Worm (Caenorhabditis elegans) whole organism, L1 larva: Measurements from ENCODE around the gene osm-3.

Experiments used
- C04F5.9 ChIP-seq: sonication (generic microtip); optimal IDR thresholded peaks from 2 replicates; lab custom pipeline; 2016; ENCODE audit warnings: missing genetic modification characterization, missing compliant biosample characterization
- C16A3.4 ChIP-seq: fragments of 150-350 bp; optimal IDR thresholded peaks from 2 replicates; lab custom pipeline; 2014; ENCODE audit warnings: missing biosample characterization, missing genetic modification characterization
- C34B4.2 ChIP-seq: sonication (generic microtip); optimal IDR thresholded peaks from 2 replicates; lab custom pipeline; 2017; ENCODE audit warnings: mild to moderate bottlenecking, missing genetic modification characterization, missing compliant biosample characterization
- alr-1 ChIP-seq: fragments of 200-800 bp; sonication (Bioruptor generic); optimal IDR thresholded peaks from 2 replicates; lab custom pipeline; 2018; ENCODE audit warnings: borderline replicate concordance, mild to moderate bottlenecking, missing genetic modification characterization, missing compliant biosample characterization
- aly-2 ChIP-seq: fragments of 150-350 bp; optimal IDR thresholded peaks from 2 replicates; lab custom pipeline; 2014; ENCODE audit warnings: missing biosample characterization, missing genetic modification characterization
- blmp-1 ChIP-seq: fragments of 150-350 bp; optimal IDR thresholded peaks from 2 replicates; lab custom pipeline; 2014; ENCODE audit warnings: missing biosample characterization, missing genetic modification characterization
- ceh-63 ChIP-seq: fragments of 200-800 bp; sonication (Bioruptor generic); optimal IDR thresholded peaks from 2 replicates; lab custom pipeline; 2018; ENCODE audit warnings: mild to moderate bottlenecking, missing genetic modification characterization, missing compliant biosample characterization
- ceh-8 ChIP-seq: fragments of 200-800 bp; sonication (Bioruptor generic); optimal IDR thresholded peaks from 2 replicates; lab custom pipeline; 2018; ENCODE audit warnings: mild to moderate bottlenecking, missing genetic modification characterization, moderate library complexity, missing compliant biosample characterization
- ceh-88 ChIP-seq: fragments of 200-800 bp; sonication (Bioruptor generic); IDR thresholded peaks from 2 replicates; pipeline ENCODE4 v1.3.6; 2022; ENCODE audit warnings: missing genetic modification characterization, missing compliant biosample characterization
- ces-1 ChIP-seq: fragments of 150-350 bp; optimal IDR thresholded peaks from 2 replicates; lab custom pipeline; 2014; ENCODE audit warnings: missing biosample characterization, missing genetic modification reagents, missing genetic modification characterization
- dpl-1 ChIP-seq, 3 experiments: fragments of 150-350 bp in 2 of 3; sonication (generic microtip) in 1 of 3; optimal IDR thresholded peaks; 2 replicates each; lab custom pipeline; 2014 to 2017; ENCODE audit warnings: missing biosample characterization in 3 of 3, missing genetic modification characterization in 3 of 3, missing genetic modification reagents in 3 of 3
- dsc-1 ChIP-seq: sonication (generic microtip); optimal IDR thresholded peaks from 2 replicates; lab custom pipeline; 2016; ENCODE audit warnings: mild to moderate bottlenecking, missing genetic modification characterization, missing compliant biosample characterization
- egl-27 ChIP-seq, 2 experiments: fragments of 150-350 bp in 1 of 2; sonication (generic microtip); optimal IDR thresholded peaks; 3 replicates each; lab custom pipeline; 2017 to 2018; ENCODE audit warnings: missing biosample characterization in 2 of 2, missing genetic modification characterization in 2 of 2, missing genetic modification reagents in 2 of 2
- elt-3 ChIP-seq, 6 experiments: fragments of 150-350 bp in 1 of 6; sonication (generic microtip); optimal IDR thresholded peaks; 2 replicates each; lab custom pipeline; 2017 to 2018; ENCODE audit warnings: missing biosample characterization in 6 of 6, missing genetic modification characterization in 6 of 6, inconsistent platforms in 1 of 6
- fkh-10 ChIP-seq: sonication (generic microtip); optimal IDR thresholded peaks from 2 replicates; lab custom pipeline; 2017; ENCODE audit warnings: missing biosample characterization, missing genetic modification reagents, missing genetic modification characterization
- fkh-8 ChIP-seq: sonication (generic microtip); optimal IDR thresholded peaks from 2 replicates; lab custom pipeline; 2016; ENCODE audit warnings: mild to moderate bottlenecking, missing genetic modification characterization, missing compliant biosample characterization
- fos-1 ChIP-seq: fragments of 150-350 bp; optimal IDR thresholded peaks from 2 replicates; lab custom pipeline; 2014; ENCODE audit warnings: missing biosample characterization, missing genetic modification characterization
- hlh-17 ChIP-seq: fragments of 200-800 bp; sonication (Bioruptor generic); optimal IDR thresholded peaks from 2 replicates; lab custom pipeline; 2018; ENCODE audit warnings: missing genetic modification characterization, mild to moderate bottlenecking, missing compliant biosample characterization, moderate library complexity, borderline replicate concordance
- jun-1 ChIP-seq: fragments of 150-350 bp; optimal IDR thresholded peaks from 2 replicates; lab custom pipeline; 2014; ENCODE audit warnings: missing biosample characterization, missing genetic modification reagents, missing genetic modification characterization
- lin-13 ChIP-seq: fragments of 150-350 bp; optimal IDR thresholded peaks from 2 replicates; lab custom pipeline; 2014; ENCODE audit warnings: missing biosample characterization, missing genetic modification reagents, missing genetic modification characterization
- lin-14 ChIP-seq: fragments of 200-800 bp; sonication (Bioruptor generic); optimal IDR thresholded peaks from 2 replicates; lab custom pipeline; 2018; ENCODE audit warnings: mild to moderate bottlenecking, missing genetic modification characterization, moderate library complexity, missing compliant biosample characterization
- mab-9 ChIP-seq: fragments of 200-800 bp; sonication (Bioruptor generic); IDR thresholded peaks from 2 replicates; pipeline ENCODE4 v1.3.6; 2022; ENCODE audit warnings: missing genetic modification reagents, missing genetic modification characterization, missing compliant biosample characterization
- nhr-11 ChIP-seq: fragments of 150-350 bp; optimal IDR thresholded peaks from 2 replicates; lab custom pipeline; 2014; ENCODE audit warnings: missing biosample characterization, missing genetic modification characterization
- nhr-12 ChIP-seq: sonication (generic microtip); optimal IDR thresholded peaks from 2 replicates; lab custom pipeline; 2017; ENCODE audit warnings: missing biosample characterization, missing genetic modification characterization
- nhr-20 ChIP-seq: sonication (generic microtip); optimal IDR thresholded peaks from 2 replicates; lab custom pipeline; 2016; ENCODE audit warnings: mild to moderate bottlenecking, missing genetic modification characterization, missing compliant biosample characterization
- nhr-28 ChIP-seq: fragments of 150-350 bp; optimal IDR thresholded peaks from 2 replicates; lab custom pipeline; 2014; ENCODE audit warnings: missing biosample characterization, missing genetic modification characterization
- nhr-47 ChIP-seq: sonication (generic microtip); optimal IDR thresholded peaks from 2 replicates; lab custom pipeline; 2016; ENCODE audit warnings: mild to moderate bottlenecking, missing genetic modification characterization, moderate library complexity, missing compliant biosample characterization
- nhr-71 ChIP-seq: sonication (generic microtip); optimal IDR thresholded peaks from 2 replicates; lab custom pipeline; 2016; ENCODE audit warnings: mild to moderate bottlenecking, missing genetic modification characterization, moderate library complexity, missing compliant biosample characterization
- nhr-76 ChIP-seq: sonication (generic microtip); optimal IDR thresholded peaks from 2 replicates; lab custom pipeline; 2017; ENCODE audit warnings: missing biosample characterization, missing genetic modification characterization
- nhr-85 ChIP-seq: sonication (generic microtip); peaks from one replicate; lab custom pipeline; 2016; ENCODE audit warnings: missing genetic modification characterization, inconsistent platforms, missing compliant biosample characterization
- pax-3 ChIP-seq: fragments of 200-800 bp; sonication (Bioruptor generic); optimal IDR thresholded peaks from 2 replicates; lab custom pipeline; 2018; ENCODE audit warnings: mild to moderate bottlenecking, missing genetic modification characterization, moderate library complexity, missing compliant biosample characterization
- pqm-1 ChIP-seq: sonication (generic microtip); optimal IDR thresholded peaks from 3 replicates; lab custom pipeline; 2017; ENCODE audit warnings: missing biosample characterization, missing genetic modification characterization
- skn-1 ChIP-seq: fragments of 150-350 bp; optimal IDR thresholded peaks from 2 replicates; lab custom pipeline; 2014; ENCODE audit warnings: missing biosample characterization, missing genetic modification characterization
- snu-23 ChIP-seq: sonication (generic microtip); optimal IDR thresholded peaks from 2 replicates; lab custom pipeline; 2016; ENCODE audit warnings: missing genetic modification characterization, missing compliant biosample characterization
- sup-37 ChIP-seq: fragments of 200-800 bp; sonication (Bioruptor generic); optimal IDR thresholded peaks from 2 replicates; lab custom pipeline; 2018; ENCODE audit warnings: mild to moderate bottlenecking, missing genetic modification characterization, missing compliant biosample characterization
- swsn-7 ChIP-seq: sonication (generic microtip); optimal IDR thresholded peaks from 2 replicates; lab custom pipeline; 2016; ENCODE audit warnings: missing genetic modification characterization, missing compliant biosample characterization
- tbx-2 ChIP-seq: sonication (generic microtip); optimal IDR thresholded peaks from 2 replicates; lab custom pipeline; 2016; ENCODE audit warnings: missing genetic modification characterization, missing compliant biosample characterization
- tlp-1 ChIP-seq: fragments of 150-350 bp; optimal IDR thresholded peaks from 2 replicates; lab custom pipeline; 2014; ENCODE audit warnings: missing biosample characterization, missing genetic modification characterization
- unc-130 ChIP-seq: fragments of 150-350 bp; optimal IDR thresholded peaks from 2 replicates; lab custom pipeline; 2017; ENCODE audit warnings: missing biosample characterization, missing genetic modification characterization, inconsistent platforms
- unc-30 ChIP-seq: sonication (generic microtip); optimal IDR thresholded peaks from 2 replicates; lab custom pipeline; 2017; ENCODE audit warnings: missing biosample characterization, missing genetic modification characterization
- vab-15 ChIP-seq: sonication (generic microtip); optimal IDR thresholded peaks from 2 replicates; lab custom pipeline; 2017; ENCODE audit warnings: missing genotype, mild to moderate bottlenecking, missing genetic modification characterization, missing compliant biosample characterization
- xbp-1 ChIP-seq: sonication (generic microtip); optimal IDR thresholded peaks from 2 replicates; lab custom pipeline; 2016; ENCODE audit warnings: missing genetic modification characterization, missing compliant biosample characterization
- zag-1 ChIP-seq: fragments of 150-350 bp; optimal IDR thresholded peaks from 2 replicates; lab custom pipeline; 2014; ENCODE audit warnings: missing biosample characterization, missing genetic modification characterization
- zip-4 ChIP-seq: fragments of 200-800 bp; sonication (Bioruptor generic); optimal IDR thresholded peaks from 2 replicates; lab custom pipeline; 2018; ENCODE audit warnings: mild to moderate bottlenecking, missing genetic modification characterization, moderate library complexity, missing compliant biosample characterization
- ztf-11 ChIP-seq, 2 experiments: sonication (generic microtip); optimal IDR thresholded peaks; 2 replicates each; lab custom pipeline; 2016 to 2017; ENCODE audit warnings: missing genetic modification characterization in 2 of 2, missing biosample characterization in 1 of 2, missing compliant biosample characterization in 1 of 2
- ztf-4 ChIP-seq: fragments of 150-350 bp; optimal IDR thresholded peaks from 2 replicates; lab custom pipeline; 2014; ENCODE audit warnings: missing biosample characterization, missing genetic modification characterization

osm-3 gene

ce11 chrIV:3827724-3828123, 26.9 kb upstream of the osm-3 start:
- TF ChIP-seq nhr-85 (tag; lab: Kevin White, UChicago) (peak; percentile 44), blmp-1 (tag; lab: Kevin White, UChicago) (peak; percentile 88), swsn-7 (tag; lab: Kevin White, UChicago) (no peak)

- TF ChIP-seq C34B4.2 (tag; lab: Kevin White, UChicago) (no peak), snu-23 (GFP tag; lab: Kevin White, UChicago) (peak; percentile 14), nhr-71 (tag; lab: Kevin White, UChicago) (peak; percentile 1), ztf-11 (tag; optimal IDR thresholded peaks at IDR 0.05; lab: Kevin White, UChicago) (peak in 1 of 2 experiments; percentile 20), skn-1 (tag; lab: Kevin White, UChicago) (no peak), lin-14 (peak; percentile 37), vab-15 (tag; lab: Kevin White, UChicago) (peak; percentile 74), nhr-85 (tag; lab: Kevin White, UChicago) (peak; percentile 76)
Observed at ce11 chrIV:3826590-3827128, 25.8 kb upstream of the osm-3 start, which contains the start of gene F28F9.3. F28F9.3 (plus strand) TSS chrIV:3826890.

ce11 chrIV:3825388-3825787, 24.5 kb upstream of the osm-3 start:
- no peak for TF ChIP-seq vab-15 (tag; lab: Kevin White, UChicago)
- no peak for TF ChIP-seq alr-1
- no peak for TF ChIP-seq C16A3.4 (tag; lab: Kevin White, UChicago)
- TF ChIP-seq nhr-76 (tag; lab: Kevin White, UChicago), result no peak
- TF ChIP-seq nhr-47 (tag; lab: Kevin White, UChicago), result no peak
- TF ChIP-seq, all 84 proteins: peak for 0

- no peak for TF ChIP-seq nhr-11 (tag; lab: Kevin White, UChicago)
- no peak for TF ChIP-seq lin-13 (GFP tag; lab: Kevin White, UChicago)
- TF ChIP-seq pax-3 (tag; lab: Kevin White, UChicago), result no peak
- no peak for TF ChIP-seq unc-130 (tag; lab: Kevin White, UChicago)
- TF ChIP-seq dpl-1 (GFP tag; optimal IDR thresholded peaks at IDR 0.05; lab: Kevin White, UChicago), result peak in 1 of 3 experiments; percentile 3
- TF ChIP-seq nhr-71 (tag; lab: Kevin White, UChicago), result peak; percentile 40
- TF ChIP-seq sup-37, result no peak
- no peak for TF ChIP-seq nhr-20 (tag; lab: Kevin White, UChicago)
- no peak for TF ChIP-seq nhr-28
- TF ChIP-seq elt-3 (tag; optimal IDR thresholded peaks at IDR 0.05; lab: Kevin White, UChicago), result no peak
- no peak for TF ChIP-seq mab-9 (GFP tag; lab: Robert Waterston, UW)
- TF ChIP-seq xbp-1 (tag; lab: Kevin White, UChicago), result peak; percentile 9
- no peak for TF ChIP-seq jun-1 (tag; lab: Kevin White, UChicago)
- TF ChIP-seq nhr-12 (tag; lab: Kevin White, UChicago), result no peak
- TF ChIP-seq zip-4, result no peak
- peak; percentile 20 for TF ChIP-seq snu-23 (GFP tag; lab: Kevin White, UChicago)
- TF ChIP-seq nhr-47 (tag; lab: Kevin White, UChicago), result peak; percentile 33
- no peak for TF ChIP-seq egl-27 (tag; optimal IDR thresholded peaks at IDR 0.05; lab: Kevin White, UChicago)
- TF ChIP-seq pqm-1, result no peak
- TF ChIP-seq swsn-7 (tag; lab: Kevin White, UChicago), result peak; percentile 21
- TF ChIP-seq aly-2 (tag; lab: Kevin White, UChicago), result no peak
- no peak for TF ChIP-seq fkh-10 (GFP tag; lab: Kevin White, UChicago)
- peak; percentile 3 for TF ChIP-seq tbx-2 (tag; lab: Kevin White, UChicago)
- no peak for TF ChIP-seq ces-1 (GFP tag; lab: Kevin White, UChicago)
- peak; percentile 28 for TF ChIP-seq dsc-1 (tag; lab: Kevin White, UChicago)
- TF ChIP-seq zag-1 (tag; lab: Kevin White, UChicago), result peak; percentile 2
- peak; percentile 26 for TF ChIP-seq fkh-8
- TF ChIP-seq hlh-17 (GFP tag; lab: Kevin White, UChicago), result no peak
- TF ChIP-seq ceh-88 (GFP tag; lab: Robert Waterston, UW), result no peak
- no peak for TF ChIP-seq unc-30 (tag; lab: Kevin White, UChicago)
- TF ChIP-seq fos-1, result no peak
- no peak for TF ChIP-seq ceh-8 (GFP tag; lab: Kevin White, UChicago)
- TF ChIP-seq ceh-63, result no peak
- peak; percentile 73 for TF ChIP-seq lin-14
- no peak for TF ChIP-seq ztf-11 (tag; optimal IDR thresholded peaks at IDR 0.05; lab: Kevin White, UChicago)
- no peak for TF ChIP-seq C04F5.9 (tag; lab: Kevin White, UChicago)
- no peak for TF ChIP-seq tlp-1
- TF ChIP-seq ztf-4, result no peak
Observed at ce11 chrIV:3824720-3825119, 23.9 kb upstream of the osm-3 start.
